Worm (Caenorhabditis elegans): ENCODE measurements around the gene mrps-23.

Gene mrps-23

DNA sequence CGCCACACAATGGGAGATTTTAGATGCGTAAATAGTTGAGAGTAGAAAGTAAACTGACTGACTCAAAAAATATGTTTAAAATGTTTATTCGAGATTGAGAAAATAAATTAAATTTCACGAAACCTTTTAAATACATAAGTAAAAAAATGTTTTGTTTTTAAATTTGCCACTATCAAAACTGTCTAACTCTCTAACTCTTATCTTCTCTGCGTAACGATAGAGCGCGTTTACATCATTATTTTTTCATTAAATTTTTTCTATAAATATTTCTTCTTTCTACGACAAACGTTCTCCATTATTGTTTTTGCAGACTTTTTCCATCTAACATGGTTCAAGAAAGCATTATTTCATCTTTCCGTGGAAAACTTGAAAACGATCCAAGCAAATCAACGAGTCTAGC is 19.3 kb upstream of the mrps-23 start, which contains the start of gene eif-2Balpha:
eif-2Balpha (plus strand) TSS at position 304 of the 400 bp plus-strand sequence.
- TF ChIP-seq nhr-77 (tag; optimal IDR thresholded peaks at IDR 0.05) = no peak
- TF ChIP-seq nhr-28 (tag; optimal IDR thresholded peaks at IDR 0.05) = no peak
- TF ChIP-seq unc-98 (GFP tag; IDR thresholded peaks at IDR 0.05) = no peak
- no peak for TF ChIP-seq lin-39 (tag; optimal IDR thresholded peaks at IDR 0.05)
- TF ChIP-seq pqm-1 (tag; optimal IDR thresholded peaks at IDR 0.05) = no peak
- no peak for TF ChIP-seq ceh-63 (GFP tag; optimal IDR thresholded peaks at IDR 0.05)
- TF ChIP-seq egl-27 (tag; optimal IDR thresholded peaks at IDR 0.05) = no peak
- peak; percentile 44 to 90 for TF ChIP-seq lin-35 (GFP tag; optimal IDR thresholded peaks at IDR 0.05)
- peak; percentile 38 for TF ChIP-seq nhr-85 (tag)
- no peak for TF ChIP-seq fkh-4 (tag; optimal IDR thresholded peaks at IDR 0.05; ENCODE audit: borderline replicate concordance)
- TF ChIP-seq pax-3 (tag; optimal IDR thresholded peaks at IDR 0.05) = no peak
- TF ChIP-seq jun-1 (tag; optimal IDR thresholded peaks at IDR 0.05) = no peak
- TF ChIP-seq sptf-1 (tag; optimal IDR thresholded peaks at IDR 0.05) = no peak
- no peak for TF ChIP-seq lin-14 (GFP tag; optimal IDR thresholded peaks at IDR 0.05)
- no peak for TF ChIP-seq ces-1 (GFP tag; optimal IDR thresholded peaks at IDR 0.05)
- TF ChIP-seq pag-3 (tag; optimal IDR thresholded peaks at IDR 0.05; ENCODE audit: borderline replicate concordance, insufficient read depth) = no peak
- no peak for TF ChIP-seq lir-3 (tag; optimal IDR thresholded peaks at IDR 0.05; ENCODE audit: poor library complexity)
- no peak for TF ChIP-seq unc-62 (GFP tag; optimal IDR thresholded peaks at IDR 0.05)
- TF ChIP-seq dpl-1 (GFP tag; optimal IDR thresholded peaks at IDR 0.05) = peak; percentile 70 to 80 (median 71)
- no peak for TF ChIP-seq nhr-19 (GFP tag; conservative IDR thresholded peaks at IDR 0.05)
- TF ChIP-seq fos-1 (tag; optimal IDR thresholded peaks at IDR 0.05) = no peak
- no peak for TF ChIP-seq ceh-8 (GFP tag; optimal IDR thresholded peaks at IDR 0.05)
- no peak for TF ChIP-seq grh-1 (GFP tag; IDR thresholded peaks at IDR 0.05)
- no peak for TF ChIP-seq mdl-1 (tag; optimal IDR thresholded peaks at IDR 0.05)
- TF ChIP-seq tlp-1 (tag; optimal IDR thresholded peaks at IDR 0.05) = no peak
- no peak for TF ChIP-seq swsn-7 (tag; optimal IDR thresholded peaks at IDR 0.05)
- no peak for TF ChIP-seq lin-13 (GFP tag; optimal IDR thresholded peaks at IDR 0.05)
- TF ChIP-seq nhr-20 (tag; optimal IDR thresholded peaks at IDR 0.05) = peak; percentile 4
- TF ChIP-seq sox-4 (tag; optimal IDR thresholded peaks at IDR 0.05) = no peak
- TF ChIP-seq dsc-1 (tag; optimal IDR thresholded peaks at IDR 0.05) = no peak
- TF ChIP-seq C16A3.4 (tag; optimal IDR thresholded peaks at IDR 0.05) = peak; percentile 40
- TF ChIP-seq egl-13 (tag; optimal IDR thresholded peaks at IDR 0.05) = no peak
- TF ChIP-seq ceh-82 (tag; optimal IDR thresholded peaks at IDR 0.05) = peak in 1 of 3 experiments; percentile 30
- no peak for TF ChIP-seq ama-1 (optimal IDR thresholded peaks at IDR 0.05)
- TF ChIP-seq nhr-71 (tag; optimal IDR thresholded peaks at IDR 0.05) = no peak
- peak; percentile 21 for TF ChIP-seq tbx-2 (tag; optimal IDR thresholded peaks at IDR 0.05)
- no peak for TF ChIP-seq elt-2 (tag; optimal IDR thresholded peaks at IDR 0.05)
- no peak for TF ChIP-seq ceh-88 (GFP tag; IDR thresholded peaks at IDR 0.05)
- no peak for TF ChIP-seq irx-1 (tag; optimal IDR thresholded peaks at IDR 0.05)
- no peak for TF ChIP-seq C04F5.9 (tag; optimal IDR thresholded peaks at IDR 0.05)
- TF ChIP-seq hpl-2 (GFP tag; optimal IDR thresholded peaks at IDR 0.05) = no peak
- no peak for TF ChIP-seq nhr-90 (tag; optimal IDR thresholded peaks at IDR 0.05; ENCODE audit: poor library complexity)
- TF ChIP-seq zag-1 (tag; optimal IDR thresholded peaks at IDR 0.05) = no peak
- no peak for TF ChIP-seq nhr-84 (tag; optimal IDR thresholded peaks at IDR 0.05)
- no peak for TF ChIP-seq ztf-4 (tag; optimal IDR thresholded peaks at IDR 0.05)
- peak; percentile 29 to 70 for TF ChIP-seq efl-1 (optimal IDR thresholded peaks at IDR 0.05)
- TF ChIP-seq efl-1 (GFP tag; optimal IDR thresholded peaks at IDR 0.05 in 1 of 2) = peak; percentile 79 to 96
- no peak for TF ChIP-seq unc-30 (tag; optimal IDR thresholded peaks at IDR 0.05)
- TF ChIP-seq fkh-10 (GFP tag; optimal IDR thresholded peaks at IDR 0.05) = no peak
- no peak for TF ChIP-seq zip-4 (GFP tag; optimal IDR thresholded peaks at IDR 0.05)
- peak in 1 of 6 experiments; percentile 24 for TF ChIP-seq elt-3 (tag; optimal IDR thresholded peaks at IDR 0.05)
- no peak for TF ChIP-seq unc-130 (tag; optimal IDR thresholded peaks at IDR 0.05)
- TF ChIP-seq nhr-76 (tag; optimal IDR thresholded peaks at IDR 0.05) = no peak
- TF ChIP-seq hlh-4 (tag; optimal IDR thresholded peaks at IDR 0.05) = no peak

All from whole organism, L1 larva.